Fruit fly (Drosophila melanogaster) S2 (cell line): ENCODE measurements around the gene CG4004.

Experiments
- CG8478 ChIP-seq: fragments of >200 bp; optimal IDR thresholded peaks from 2 replicates; lab custom pipeline; 2018
- CTCF ChIP-seq, 2 experiments: fragments of >200 bp; optimal IDR thresholded peaks; 2 replicates each; lab custom pipeline; 2018

DNA sequence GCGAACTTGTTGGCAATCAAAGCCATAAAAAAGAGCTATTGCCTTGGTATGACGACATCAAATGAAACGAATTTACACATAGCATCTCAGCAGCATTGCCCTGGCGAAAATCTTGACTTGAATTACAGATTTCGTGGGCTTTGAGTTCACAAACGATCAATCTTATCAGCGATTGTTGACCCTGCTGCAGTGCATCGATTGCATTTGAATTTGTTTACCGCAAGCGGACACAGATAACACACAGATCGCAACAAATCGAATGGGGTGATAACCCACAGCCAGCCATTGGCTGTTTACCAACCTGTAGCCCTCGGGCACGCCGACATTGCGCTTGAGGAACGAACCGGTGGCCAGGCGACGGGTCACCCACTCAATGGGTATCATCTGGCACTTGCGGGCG, 15.2 kb downstream of the CG4004 start:
- TF ChIP-seq CG8478 (lab: Kevin White, UChicago) (no peak), CTCF (optimal IDR thresholded peaks at IDR 0.05; lab: Kevin White, UChicago) (no peak)
